Fruit fly (Drosophila melanogaster): ENCODE measurements around the gene CG31668.

The CG31668 gene

DNA sequence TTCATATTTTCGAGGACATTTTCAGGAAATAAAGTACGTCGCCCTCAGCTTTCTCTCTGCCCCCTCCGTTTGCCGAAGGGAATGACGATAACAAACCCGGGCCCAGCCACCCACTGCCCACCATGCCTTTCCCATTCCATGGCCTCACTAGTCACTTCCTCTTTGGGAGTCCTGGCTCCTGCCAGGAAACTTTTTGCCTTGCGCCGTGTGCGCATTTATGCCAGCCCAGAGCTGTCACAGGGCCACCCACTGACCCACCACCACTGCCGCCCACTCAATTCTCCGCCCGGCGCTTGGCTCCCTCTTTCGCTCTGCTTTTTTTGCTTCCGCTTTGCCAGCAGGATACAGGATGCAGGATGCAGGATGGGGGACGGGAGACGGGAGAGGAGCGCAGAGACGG is 18.6 kb downstream of the CG31668 start:
- TF ChIP-seq Hr96 (GFP tag; optimal IDR thresholded peaks at IDR 0.05) (no peak), Mnt (GFP tag; optimal IDR thresholded peaks at IDR 0.05) (no peak), Crg-1 (GFP tag; optimal IDR thresholded peaks at IDR 0.05) (no peak), ovo (GFP tag; optimal IDR thresholded peaks at IDR 0.05) (no peak), CG11617 (GFP tag; optimal IDR thresholded peaks at IDR 0.05) (no peak), cnc (optimal IDR thresholded peaks at IDR 0.05) (no peak), CG7045 (GFP tag; optimal IDR thresholded peaks at IDR 0.05) (no peak), toe (GFP tag; optimal IDR thresholded peaks at IDR 0.05) (no peak), CG33017 (tag; optimal IDR thresholded peaks at IDR 0.05) (no peak), pad (GFP tag; optimal IDR thresholded peaks at IDR 0.05) (no peak), CG7101 (tag; optimal IDR thresholded peaks at IDR 0.05) (no peak), CG5204 (GFP tag; optimal IDR thresholded peaks at IDR 0.05) (no peak), cic (GFP tag; optimal IDR thresholded peaks at IDR 0.05) (no peak), bab1 (GFP tag; optimal IDR thresholded peaks at IDR 0.05) (no peak), CG14711 (tag; optimal IDR thresholded peaks at IDR 0.05) (no peak), Clk (GFP tag; optimal IDR thresholded peaks at IDR 0.05) (no peak), CG1620 (GFP tag; optimal IDR thresholded peaks at IDR 0.05) (no peak), tj (GFP tag; optimal IDR thresholded peaks at IDR 0.05) (no peak), kay (GFP tag; ENCODE audit: borderline replicate concordance) (no peak), CG12768 (GFP tag; optimal IDR thresholded peaks at IDR 0.05) (no peak)

DNA sequence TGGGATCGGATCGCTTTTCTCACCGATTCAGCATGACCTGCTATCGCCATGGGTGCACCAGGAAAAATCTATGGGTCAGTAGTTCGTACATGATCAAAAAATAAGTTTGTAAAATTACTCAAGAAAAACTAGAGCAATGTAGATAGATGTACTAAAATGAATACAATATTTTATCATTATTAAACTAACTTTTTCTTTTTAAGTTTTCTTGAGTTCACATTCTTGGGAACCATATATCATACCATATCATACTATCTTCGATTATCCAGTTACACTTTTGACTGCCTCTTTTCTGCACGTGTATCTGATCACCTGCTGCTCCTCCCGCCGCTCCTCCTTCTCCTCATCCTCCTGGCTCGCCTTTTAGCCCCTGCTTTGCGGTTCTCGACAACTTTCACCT is 20.6 kb downstream of the CG31668 start:
- TF ChIP-seq CG14711 (tag; optimal IDR thresholded peaks at IDR 0.05) (no peak), Crg-1 (GFP tag; optimal IDR thresholded peaks at IDR 0.05) (no peak), Mnt (GFP tag; optimal IDR thresholded peaks at IDR 0.05) (no peak), CG7045 (GFP tag; optimal IDR thresholded peaks at IDR 0.05) (no peak), Hr96 (GFP tag; optimal IDR thresholded peaks at IDR 0.05) (no peak), toe (GFP tag; optimal IDR thresholded peaks at IDR 0.05) (no peak), kay (GFP tag; ENCODE audit: borderline replicate concordance) (no peak)

dm6 chr2L:2184659-2185058 is 21.3 kb downstream of the CG31668 start:
- TF ChIP-seq tj (GFP tag; optimal IDR thresholded peaks at IDR 0.05), result no peak
- TF ChIP-seq CG7045 (GFP tag; optimal IDR thresholded peaks at IDR 0.05), result no peak
- TF ChIP-seq cnc (optimal IDR thresholded peaks at IDR 0.05), result no peak
- no peak for TF ChIP-seq bab1 (GFP tag; optimal IDR thresholded peaks at IDR 0.05)
- no peak for TF ChIP-seq Clk (GFP tag; optimal IDR thresholded peaks at IDR 0.05)
- no peak for TF ChIP-seq cic (GFP tag; optimal IDR thresholded peaks at IDR 0.05)

DNA sequence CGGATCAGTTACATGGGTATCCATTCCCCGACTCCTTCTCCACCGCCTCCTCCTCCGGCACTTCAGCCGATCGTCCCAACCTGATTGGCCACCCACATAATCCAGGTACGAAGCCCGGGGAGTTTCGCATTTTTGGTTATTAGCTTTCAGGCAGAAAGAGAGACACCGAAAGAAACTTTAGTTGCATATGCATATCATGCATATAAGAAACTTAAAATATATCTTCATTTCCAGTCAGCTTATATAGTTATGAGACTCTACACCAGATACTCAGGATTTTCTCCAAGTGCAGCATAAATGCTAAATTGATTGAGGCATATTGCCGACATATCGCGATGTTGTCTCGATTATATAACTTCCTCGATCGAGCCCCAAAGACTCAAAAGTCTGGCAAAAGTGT is 21.8 kb downstream of the CG31668 start:
- no peak for TF ChIP-seq cic (GFP tag; optimal IDR thresholded peaks at IDR 0.05)
- TF ChIP-seq Clk (GFP tag; optimal IDR thresholded peaks at IDR 0.05), result no peak
- no peak for TF ChIP-seq Crg-1 (GFP tag; optimal IDR thresholded peaks at IDR 0.05)
- no peak for TF ChIP-seq CG12768 (GFP tag; optimal IDR thresholded peaks at IDR 0.05)
- no peak for TF ChIP-seq pad (GFP tag; optimal IDR thresholded peaks at IDR 0.05)
- TF ChIP-seq CG1620 (GFP tag; optimal IDR thresholded peaks at IDR 0.05), result no peak
- no peak for TF ChIP-seq tj (GFP tag; optimal IDR thresholded peaks at IDR 0.05)
- no peak for TF ChIP-seq CG14711 (tag; optimal IDR thresholded peaks at IDR 0.05)
- TF ChIP-seq CG33017 (tag; optimal IDR thresholded peaks at IDR 0.05), result no peak
- no peak for TF ChIP-seq toe (GFP tag; optimal IDR thresholded peaks at IDR 0.05)
- no peak for TF ChIP-seq CG7045 (GFP tag; optimal IDR thresholded peaks at IDR 0.05)
- TF ChIP-seq ovo (GFP tag; optimal IDR thresholded peaks at IDR 0.05), result no peak
- TF ChIP-seq CG5204 (GFP tag; optimal IDR thresholded peaks at IDR 0.05), result no peak
- no peak for TF ChIP-seq CG7101 (tag; optimal IDR thresholded peaks at IDR 0.05)
- no peak for TF ChIP-seq CG11617 (GFP tag; optimal IDR thresholded peaks at IDR 0.05)
- TF ChIP-seq cnc (optimal IDR thresholded peaks at IDR 0.05), result no peak

dm6 chr2L:2182735-2183340 is 23.1 kb downstream of the CG31668 start:
- TF ChIP-seq Hr96 (GFP tag; optimal IDR thresholded peaks at IDR 0.05) (no peak), Mnt (GFP tag; optimal IDR thresholded peaks at IDR 0.05) (no peak)

dm6 chr2L:2181971-2182643 is 23.9 kb downstream of the CG31668 start:
- no peak for TF ChIP-seq CG7101 (tag; optimal IDR thresholded peaks at IDR 0.05)
- TF ChIP-seq toe (GFP tag; optimal IDR thresholded peaks at IDR 0.05), result no peak
- TF ChIP-seq ovo (GFP tag; optimal IDR thresholded peaks at IDR 0.05), result no peak
- no peak for TF ChIP-seq CG7045 (GFP tag; optimal IDR thresholded peaks at IDR 0.05)
- no peak for TF ChIP-seq CG33017 (tag; optimal IDR thresholded peaks at IDR 0.05)
- no peak for TF ChIP-seq CG5204 (GFP tag; optimal IDR thresholded peaks at IDR 0.05)

dm6 chr2L:2180665-2181064 is 25.3 kb downstream of the CG31668 start:
- TF ChIP-seq CG14711 (tag; optimal IDR thresholded peaks at IDR 0.05), result no peak
